Fruit fly (Drosophila melanogaster): ENCODE results near the gene SKIP.

DNA sequence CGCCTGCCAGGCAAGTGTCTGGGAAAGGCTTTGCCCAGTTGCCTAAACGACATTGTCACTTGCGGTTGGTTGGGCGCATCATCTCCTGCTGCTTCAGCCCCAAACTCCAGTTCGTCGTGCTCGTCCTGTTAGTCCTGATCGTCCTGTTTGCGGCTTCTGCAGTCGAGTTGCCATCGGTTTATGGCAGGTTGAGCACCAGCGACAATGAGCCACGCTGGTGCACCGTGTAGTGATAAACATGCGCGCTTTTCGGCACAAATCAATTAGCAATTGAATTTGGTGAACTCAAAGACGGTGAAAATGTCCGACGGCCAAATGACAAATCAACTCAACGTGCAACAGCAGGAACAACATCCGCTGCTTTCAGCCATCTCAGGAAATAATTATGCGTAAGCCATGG, 30.5 kb upstream of the SKIP start, which contains the start of gene CG13407:
- TF ChIP-seq pan (optimal IDR thresholded peaks at IDR 0.05) (no peak), CrebA (GFP tag; optimal IDR thresholded peaks at IDR 0.05; ENCODE audit: borderline replicate concordance) (no peak), h (GFP tag; optimal IDR thresholded peaks at IDR 0.05) (no peak), psq (GFP tag; optimal IDR thresholded peaks at IDR 0.05) (no peak), CG9705 (GFP tag; optimal IDR thresholded peaks at IDR 0.05) (no peak), dl (GFP tag; optimal IDR thresholded peaks at IDR 0.05; ENCODE audit: insufficient read depth in 1 of 2, partially characterized antibody in 2 of 2) (no peak), tai (GFP tag; optimal IDR thresholded peaks at IDR 0.05) (no peak), foxo (GFP tag; optimal IDR thresholded peaks at IDR 0.05) (no peak), usp (GFP tag; optimal IDR thresholded peaks at IDR 0.05) (no peak), dsf (GFP tag; optimal IDR thresholded peaks at IDR 0.05; ENCODE audit: borderline replicate concordance) (no peak), Dif (GFP tag; optimal IDR thresholded peaks at IDR 0.05; ENCODE audit: partially characterized antibody) (no peak), br (GFP tag; optimal IDR thresholded peaks at IDR 0.05) (no peak)
